Worm (Caenorhabditis elegans): Measurements from ENCODE around the gene cest-2.3.

DNA sequence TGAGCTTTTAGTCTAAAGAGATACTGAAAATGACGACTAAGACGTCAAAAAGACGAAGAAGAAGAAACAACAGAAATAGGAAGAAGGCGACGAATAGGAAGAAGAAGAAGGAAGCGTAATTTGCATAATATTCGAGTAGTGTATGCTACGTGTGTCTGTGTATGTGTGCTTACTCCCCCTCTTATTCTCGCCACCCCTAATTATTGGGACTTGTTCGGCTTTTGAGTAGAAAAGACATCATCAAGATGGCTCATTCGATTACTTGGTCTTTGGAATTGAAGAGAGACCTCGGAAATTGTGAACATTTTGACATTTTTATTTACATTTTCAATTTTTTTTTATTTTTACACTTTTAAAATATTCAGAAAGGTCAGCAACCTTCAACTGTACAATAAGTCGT is 52.5 kb downstream of the cest-2.3 start:
- no peak for TF ChIP-seq ama-1 (optimal IDR thresholded peaks at IDR 0.05)
- TF ChIP-seq ahr-1 (tag; optimal IDR thresholded peaks at IDR 0.05): no peak
